Fruit fly (Drosophila melanogaster): ENCODE results near the gene rtet.

The rtet gene

dm6 chr3R:21107907-21108591 is at the start of gene rtet, which contains the start of gene Sec15 (continued):
- TF ChIP-seq cwo (GFP tag; optimal IDR thresholded peaks at IDR 0.05) (peak; percentile 39), CG10274 (GFP tag; optimal IDR thresholded peaks at IDR 0.05) (no peak), Lhr (GFP tag; optimal IDR thresholded peaks at IDR 0.05) (no peak), danr (GFP tag; IDR thresholded peaks at IDR 0.05) (no peak), sc (optimal IDR thresholded peaks at IDR 0.05) (no peak), sc (GFP tag; optimal IDR thresholded peaks at IDR 0.05) (peak; percentile 5), CG13123 (GFP tag; optimal IDR thresholded peaks at IDR 0.05) (no peak), kah (GFP tag; optimal IDR thresholded peaks at IDR 0.05) (peak; percentile 98), odd (GFP tag; optimal IDR thresholded peaks at IDR 0.05) (no peak), dmrt11E (tag; optimal IDR thresholded peaks at IDR 0.05) (peak; percentile 76), zen2 (GFP tag; IDR thresholded peaks at IDR 0.05; ENCODE audit: partially characterized antibody) (peak; percentile 53; the same call in 1 of the 3 replicates), CG15601 (tag; optimal IDR thresholded peaks at IDR 0.05) (peak; percentile 70), Elba2 (GFP tag; optimal IDR thresholded peaks at IDR 0.05) (no peak), CG8089 (GFP tag; optimal IDR thresholded peaks at IDR 0.05) (peak; percentile 17), CG10209 (GFP tag; optimal IDR thresholded peaks at IDR 0.05) (peak; percentile 54), CG2116 (GFP tag; optimal IDR thresholded peaks at IDR 0.05) (peak; percentile 70), CTCF (GFP tag; optimal IDR thresholded peaks at IDR 0.05) (no peak), chm (GFP tag; IDR thresholded peaks at IDR 0.05) (peak; percentile 60; the same call in 1 of the 2 replicates), Hsf (GFP tag; optimal IDR thresholded peaks at IDR 0.05) (peak; percentile 60), insv (GFP tag; optimal IDR thresholded peaks at IDR 0.05) (peak in 1 of 2 experiments; percentile 15), Dref (GFP tag; IDR thresholded peaks at IDR 0.05) (peak; percentile 71), CG1529 (GFP tag; optimal IDR thresholded peaks at IDR 0.05) (no peak), CG1832 (GFP tag; optimal IDR thresholded peaks at IDR 0.05) (no peak), CG15269 (tag; optimal IDR thresholded peaks at IDR 0.05) (no peak), CG31388 (GFP tag; optimal IDR thresholded peaks at IDR 0.05) (no peak), C15 (GFP tag; IDR thresholded peaks at IDR 0.05) (no peak), gem (tag; optimal IDR thresholded peaks at IDR 0.05) (peak; percentile 80), h (optimal IDR thresholded peaks at IDR 0.05) (no peak), fd64A (GFP tag; optimal IDR thresholded peaks at IDR 0.05) (no peak), zf30C (GFP tag; optimal IDR thresholded peaks at IDR 0.05) (no peak), cad (GFP tag; optimal IDR thresholded peaks at IDR 0.05) (no peak), Dad (GFP tag; optimal IDR thresholded peaks at IDR 0.05) (peak; percentile 36), CG42726 (GFP tag; IDR thresholded peaks at IDR 0.05; ENCODE audit: partially characterized antibody) (no peak), Bgb (GFP tag; IDR thresholded peaks at IDR 0.05; ENCODE audit: partially characterized antibody) (peak; percentile 34), Neu2 (GFP tag; optimal IDR thresholded peaks at IDR 0.05; ENCODE audit: borderline replicate concordance) (no peak), Aef1 (GFP tag; IDR thresholded peaks at IDR 0.05) (no peak), NC2β (GFP tag; optimal IDR thresholded peaks at IDR 0.05) (peak; percentile 16), YL-1 (GFP tag; optimal IDR thresholded peaks at IDR 0.05) (peak; percentile 16), Awh (GFP tag; IDR thresholded peaks at IDR 0.05) (no peak), sens-2 (GFP tag; IDR thresholded peaks at IDR 0.05) (peak; percentile 34; the same call in 1 of the 2 replicates)
